Fruit fly (Drosophila melanogaster): ENCODE results near the gene CG7523.

The CG7523 gene

DNA sequence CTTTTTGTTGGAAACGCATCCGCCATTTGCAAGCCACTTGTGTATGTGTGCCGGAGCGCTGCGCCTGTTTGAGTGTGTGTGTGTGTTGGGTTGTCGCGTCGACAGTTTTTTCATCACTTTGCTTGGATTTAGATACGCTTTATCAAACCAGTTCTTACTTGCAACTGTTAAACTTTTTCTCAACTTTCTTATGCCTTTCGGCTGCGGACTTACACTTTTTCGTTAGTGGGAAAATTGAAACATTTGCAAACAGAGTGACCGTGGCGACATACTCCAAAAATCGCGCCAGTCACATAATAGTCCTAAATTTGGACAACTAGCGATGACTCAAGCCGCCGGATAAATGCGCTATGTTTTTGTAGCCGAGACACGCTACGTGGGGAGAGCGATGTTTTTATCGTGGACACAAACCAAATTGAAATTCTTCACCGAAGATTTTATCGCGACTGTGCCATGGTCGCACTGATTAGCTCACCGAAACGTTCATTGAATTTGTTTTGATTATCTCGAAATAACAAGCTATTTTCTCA is 11.6 kb upstream of the CG7523 start, which contains the start of the genes alt and CG7655 (continued):
- TF ChIP-seq Bteb2 (GFP tag; optimal IDR thresholded peaks at IDR 0.05) (no peak), Usf (GFP tag; optimal IDR thresholded peaks at IDR 0.05) (no peak), Lpt (GFP tag; optimal IDR thresholded peaks at IDR 0.05) (no peak), CG14014 (GFP tag; IDR thresholded peaks at IDR 0.05) (no peak), CG17802 (tag; optimal IDR thresholded peaks at IDR 0.05) (no peak), phol (tag; optimal IDR thresholded peaks at IDR 0.05) (peak; percentile 86), esg (GFP tag; conservative IDR thresholded peaks at IDR 0.05) (no peak), gce (GFP tag; IDR thresholded peaks at IDR 0.05) (no peak), lov (optimal IDR thresholded peaks at IDR 0.05) (no peak), lov (GFP tag; IDR thresholded peaks at IDR 0.05) (no peak), psq (GFP tag; optimal IDR thresholded peaks at IDR 0.05) (peak; percentile 41), CG9727 (GFP tag; optimal IDR thresholded peaks at IDR 0.05) (no peak), h (optimal IDR thresholded peaks at IDR 0.05) (no peak), klu (GFP tag; IDR thresholded peaks at IDR 0.05) (no peak), CG2202 (tag; optimal IDR thresholded peaks at IDR 0.05) (peak; percentile 8), pita (GFP tag; optimal IDR thresholded peaks at IDR 0.05) (peak; percentile 99), CG2120 (GFP tag; optimal IDR thresholded peaks at IDR 0.05) (peak; percentile 36), Hey (tag; optimal IDR thresholded peaks at IDR 0.05) (no peak), CG9797 (GFP tag; optimal IDR thresholded peaks at IDR 0.05) (peak; percentile 100), chif (GFP tag; optimal IDR thresholded peaks at IDR 0.05) (no peak), CG11398 (GFP tag; optimal IDR thresholded peaks at IDR 0.05) (no peak), Nf-YB (GFP tag; optimal IDR thresholded peaks at IDR 0.05) (no peak), CG17361 (GFP tag; IDR thresholded peaks at IDR 0.05) (no peak), CG10431 (GFP tag; optimal IDR thresholded peaks at IDR 0.05) (peak; percentile 29), CG14441 (GFP tag; IDR thresholded peaks at IDR 0.05) (no peak), bcd (GFP tag; optimal IDR thresholded peaks at IDR 0.05) (no peak), CG17359 (tag; optimal IDR thresholded peaks at IDR 0.05) (peak; percentile 40), TFAM (GFP tag; optimal IDR thresholded peaks at IDR 0.05) (no peak), CG3281 (GFP tag; optimal IDR thresholded peaks at IDR 0.05) (no peak), org-1 (GFP tag; optimal IDR thresholded peaks at IDR 0.05) (no peak), Meics (GFP tag; optimal IDR thresholded peaks at IDR 0.05) (no peak), CG13424 (tag; optimal IDR thresholded peaks at IDR 0.05) (peak; percentile 45), CG33213 (GFP tag; optimal IDR thresholded peaks at IDR 0.05) (peak; percentile 90), CG30431 (GFP tag; optimal IDR thresholded peaks at IDR 0.05) (no peak), slbo (GFP tag; IDR thresholded peaks at IDR 0.05) (no peak), sima (GFP tag; optimal IDR thresholded peaks at IDR 0.05) (no peak), Dref (GFP tag; IDR thresholded peaks at IDR 0.05) (no peak), stc (GFP tag; IDR thresholded peaks at IDR 0.05) (no peak), zen2 (GFP tag; IDR thresholded peaks at IDR 0.05; ENCODE audit: partially characterized antibody) (no peak), CG4617 (GFP tag; optimal IDR thresholded peaks at IDR 0.05; ENCODE audit: borderline replicate concordance) (peak; percentile 95), Elba2 (GFP tag; optimal IDR thresholded peaks at IDR 0.05) (no peak), CG4360 (GFP tag; IDR thresholded peaks at IDR 0.05) (no peak), luna (GFP tag; optimal IDR thresholded peaks at IDR 0.05) (peak; percentile 53), NC2β (GFP tag; optimal IDR thresholded peaks at IDR 0.05) (peak; percentile 64), Xbp1 (GFP tag; optimal IDR thresholded peaks at IDR 0.05) (peak; percentile 43), nmo (GFP tag; optimal IDR thresholded peaks at IDR 0.05) (peak; percentile 73), zen (tag; optimal IDR thresholded peaks at IDR 0.05) (peak; percentile 30), Opbp (GFP tag; IDR thresholded peaks at IDR 0.05; ENCODE audit: partially characterized antibody) (no peak), tup (GFP tag; optimal IDR thresholded peaks at IDR 0.05) (no peak), Dp (GFP tag; optimal IDR thresholded peaks at IDR 0.05) (peak; percentile 69), eyg (GFP tag; optimal IDR thresholded peaks at IDR 0.05) (no peak), Nf-YC (tag; optimal IDR thresholded peaks at IDR 0.05) (peak; percentile 36)
